Fruit fly (Drosophila melanogaster): Measurements from ENCODE around the gene RnrL.
A peak's percentile ranks its signal among the peaks of the same experiment; 100 is the strongest.

RnrL gene

DNA sequence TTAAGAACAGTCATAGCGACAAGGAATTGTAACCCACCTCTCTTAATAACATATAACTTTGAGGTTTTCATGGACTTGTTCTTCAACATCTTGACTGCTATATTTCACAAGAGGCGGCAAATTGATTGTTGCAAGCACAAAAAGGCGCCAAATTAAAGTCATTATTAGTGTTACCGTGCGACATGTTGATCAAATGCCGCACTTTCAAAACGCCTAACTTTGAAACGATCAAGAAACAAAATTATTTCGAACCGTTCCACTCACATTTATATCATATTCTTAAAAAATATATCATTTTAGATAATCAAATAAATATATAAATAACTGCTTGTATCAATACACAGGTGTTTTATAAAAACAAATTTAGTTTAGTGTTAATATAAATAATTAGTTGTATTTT lies at the start of gene RnrL:
Gene RnrL (minus strand): TSS at position 154 of the 400 bp plus-strand sequence.
- TF ChIP-seq pan (optimal IDR thresholded peaks at IDR 0.05), result no peak
- no peak for TF ChIP-seq psq (optimal IDR thresholded peaks at IDR 0.05)
- TF ChIP-seq usp (GFP tag; optimal IDR thresholded peaks at IDR 0.05), result no peak
- TF ChIP-seq CG8478 (optimal IDR thresholded peaks at IDR 0.05), result no peak
- no peak for TF ChIP-seq EcR (GFP tag; optimal IDR thresholded peaks at IDR 0.05)
- TF ChIP-seq Dll (optimal IDR thresholded peaks at IDR 0.05), result no peak

DNA sequence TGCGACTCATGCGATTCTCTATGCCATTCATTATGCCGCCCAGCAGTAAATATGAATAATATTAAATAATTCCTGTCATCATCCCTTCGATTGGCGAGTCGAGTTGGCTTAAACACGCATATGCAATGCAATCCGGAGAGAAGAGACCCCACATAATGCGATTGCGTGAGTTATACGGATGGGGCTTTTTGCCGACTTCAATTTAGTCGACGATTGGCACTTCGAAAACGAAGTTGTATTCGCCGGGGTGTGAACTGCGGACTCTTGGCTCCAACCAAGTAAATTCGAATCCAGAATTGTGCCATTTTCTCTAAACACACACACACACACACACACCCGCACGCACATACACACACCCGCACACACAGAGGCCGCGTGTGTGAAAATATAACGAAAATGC lies 48.5 kb upstream of the RnrL start:
- TF ChIP-seq CG8478 (optimal IDR thresholded peaks at IDR 0.05) (no peak), pan (optimal IDR thresholded peaks at IDR 0.05) (peak; percentile 2)

DNA sequence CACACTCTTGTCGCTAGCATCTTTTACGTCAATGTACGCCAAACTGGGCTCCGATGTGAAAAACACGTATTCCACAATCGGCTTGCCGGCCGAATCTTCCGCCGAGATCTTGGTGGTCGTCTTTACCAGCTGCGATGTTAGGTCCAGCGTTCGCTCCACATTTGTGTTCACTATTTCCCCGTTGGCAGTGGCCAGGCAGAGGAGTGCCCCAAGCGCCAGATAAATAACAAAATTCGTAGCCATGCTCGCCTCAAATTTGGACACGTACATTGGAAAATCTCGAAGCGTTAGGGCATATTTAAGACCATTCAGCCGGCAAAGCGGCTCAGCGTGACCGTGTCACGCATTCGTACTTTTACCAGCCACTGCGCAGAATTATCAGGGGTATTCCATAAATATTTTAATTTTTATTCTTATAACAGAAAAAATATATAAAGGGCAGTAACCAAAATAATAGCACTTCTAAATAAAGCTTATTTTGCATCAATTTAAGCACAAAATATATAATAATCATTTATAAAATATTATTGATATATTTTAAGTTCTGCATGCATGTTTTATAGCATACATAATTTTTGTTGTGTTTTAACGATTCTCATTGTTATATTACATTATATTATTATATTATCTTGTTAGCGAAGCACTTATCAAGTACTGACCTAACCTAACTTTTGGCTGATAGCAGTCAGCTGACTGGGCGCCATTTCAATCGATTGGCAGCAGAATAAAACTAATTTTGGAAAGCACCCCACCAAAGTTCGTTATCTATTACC lies 47.9 kb upstream of the RnrL start, which contains the start of the genes CG33303 and dpr19:
Gene CG33303 (minus strand): TSS at position 294 of the 773 bp plus-strand sequence.
Gene dpr19 (plus strand): TSS at position 705 of the 773 bp plus-strand sequence.
- TF ChIP-seq Dll (optimal IDR thresholded peaks at IDR 0.05), result no peak
- TF ChIP-seq pan (optimal IDR thresholded peaks at IDR 0.05), result peak; percentile 21
- TF ChIP-seq CG8478 (optimal IDR thresholded peaks at IDR 0.05), result no peak
- TF ChIP-seq psq (optimal IDR thresholded peaks at IDR 0.05), result no peak

dm6 chr2L:10373605-10374269 lies 46.0 kb upstream of the RnrL start, which contains the start of gene rho-5:
TSS of gene rho-5 (minus strand) at chr2L:10373900.
- no peak for TF ChIP-seq psq (optimal IDR thresholded peaks at IDR 0.05)
- no peak for TF ChIP-seq EcR (GFP tag; optimal IDR thresholded peaks at IDR 0.05)
- TF ChIP-seq Dll (optimal IDR thresholded peaks at IDR 0.05), result no peak
- TF ChIP-seq CG8478 (optimal IDR thresholded peaks at IDR 0.05), result no peak
- TF ChIP-seq usp (GFP tag; optimal IDR thresholded peaks at IDR 0.05), result no peak

- TF ChIP-seq CG8478 (optimal IDR thresholded peaks at IDR 0.05), result no peak
- no peak for TF ChIP-seq pan (optimal IDR thresholded peaks at IDR 0.05)
- TF ChIP-seq Dll (optimal IDR thresholded peaks at IDR 0.05), result no peak
- no peak for TF ChIP-seq EcR (GFP tag; optimal IDR thresholded peaks at IDR 0.05)
- no peak for TF ChIP-seq usp (GFP tag; optimal IDR thresholded peaks at IDR 0.05)
- TF ChIP-seq psq (optimal IDR thresholded peaks at IDR 0.05), result no peak
These were observed 44.6 kb upstream of the RnrL start for dm6 chr2L:10372297-10372696.

dm6 chr2L:10366525-10366924 lies 38.8 kb upstream of the RnrL start, which contains the start of gene CG5056:
TSS of gene CG5056 (plus strand) at chr2L:10366692.
- TF ChIP-seq EcR (GFP tag; optimal IDR thresholded peaks at IDR 0.05), result no peak
- TF ChIP-seq Dll (optimal IDR thresholded peaks at IDR 0.05), result no peak
- TF ChIP-seq psq (optimal IDR thresholded peaks at IDR 0.05), result no peak
- TF ChIP-seq usp (GFP tag; optimal IDR thresholded peaks at IDR 0.05), result no peak
- TF ChIP-seq CG8478 (optimal IDR thresholded peaks at IDR 0.05), result no peak
- TF ChIP-seq pan (optimal IDR thresholded peaks at IDR 0.05), result no peak

DNA sequence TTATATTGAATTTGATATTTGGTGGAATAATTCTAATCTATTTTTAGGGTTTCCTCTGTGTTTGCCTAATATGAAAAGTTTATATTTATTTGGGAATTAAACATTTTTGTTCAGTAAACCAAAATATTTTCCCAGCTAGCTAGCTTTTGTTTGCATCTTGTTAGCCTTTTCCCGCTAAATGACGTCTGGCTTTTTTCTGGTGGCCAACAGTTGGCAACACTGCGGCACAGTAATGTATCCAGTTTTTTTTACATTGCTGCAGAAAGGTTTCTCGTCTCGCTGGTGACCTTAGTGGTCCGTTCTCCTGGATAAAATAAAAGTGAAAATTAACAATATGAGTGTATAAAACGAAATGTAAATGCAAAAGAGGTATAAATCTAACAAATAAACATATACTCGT lies 36.5 kb upstream of the RnrL start, which contains the start of gene lft:
Gene lft (plus strand): TSS at position 243 of the 400 bp plus-strand sequence.
- TF ChIP-seq Dll (optimal IDR thresholded peaks at IDR 0.05) (no peak), EcR (GFP tag; optimal IDR thresholded peaks at IDR 0.05) (no peak), CG8478 (optimal IDR thresholded peaks at IDR 0.05) (no peak), usp (GFP tag; optimal IDR thresholded peaks at IDR 0.05) (no peak), pan (optimal IDR thresholded peaks at IDR 0.05) (no peak), psq (optimal IDR thresholded peaks at IDR 0.05) (no peak)

DNA sequence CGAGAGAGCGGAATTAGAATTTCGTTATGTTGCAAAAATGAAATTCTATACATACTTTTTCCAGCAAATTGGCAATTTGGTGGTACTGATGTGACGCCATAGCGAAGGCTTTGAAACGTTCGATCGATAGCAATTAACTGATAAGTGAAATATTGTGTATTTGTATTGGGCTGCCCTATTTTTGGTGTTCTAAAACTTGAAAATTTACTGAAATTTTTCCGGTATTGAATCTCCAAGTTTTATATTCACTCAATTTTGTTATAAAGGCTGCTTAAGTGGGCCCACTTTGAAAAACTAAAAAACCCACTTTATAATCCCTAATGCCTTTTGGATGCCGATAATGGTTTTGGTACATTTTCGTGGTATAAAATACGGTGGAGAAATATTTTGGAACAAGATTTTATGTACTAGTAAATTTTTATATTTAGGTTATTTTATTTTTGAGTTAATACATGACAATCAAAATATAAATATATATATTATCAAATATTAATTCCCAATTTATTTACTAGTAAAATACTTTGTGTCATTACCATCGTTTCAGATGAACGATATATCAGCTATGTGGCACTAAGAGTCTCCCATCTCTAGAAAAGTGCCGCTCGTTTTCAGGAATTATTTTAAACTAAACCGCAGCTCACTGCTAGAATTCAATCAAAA lies 34.8 kb upstream of the RnrL start, which contains the start of the genes Cand1 and pim:
Gene Cand1 (minus strand): TSS at position 300 of the 660 bp plus-strand sequence.
Gene pim (plus strand): TSS at position 582 of the 660 bp plus-strand sequence.
- no peak for TF ChIP-seq pan (optimal IDR thresholded peaks at IDR 0.05)
- TF ChIP-seq Dll (optimal IDR thresholded peaks at IDR 0.05), result no peak
- TF ChIP-seq CG8478 (optimal IDR thresholded peaks at IDR 0.05), result no peak
- no peak for TF ChIP-seq psq (optimal IDR thresholded peaks at IDR 0.05)
- TF ChIP-seq usp (GFP tag; optimal IDR thresholded peaks at IDR 0.05), result no peak
- TF ChIP-seq EcR (GFP tag; optimal IDR thresholded peaks at IDR 0.05), result no peak

DNA sequence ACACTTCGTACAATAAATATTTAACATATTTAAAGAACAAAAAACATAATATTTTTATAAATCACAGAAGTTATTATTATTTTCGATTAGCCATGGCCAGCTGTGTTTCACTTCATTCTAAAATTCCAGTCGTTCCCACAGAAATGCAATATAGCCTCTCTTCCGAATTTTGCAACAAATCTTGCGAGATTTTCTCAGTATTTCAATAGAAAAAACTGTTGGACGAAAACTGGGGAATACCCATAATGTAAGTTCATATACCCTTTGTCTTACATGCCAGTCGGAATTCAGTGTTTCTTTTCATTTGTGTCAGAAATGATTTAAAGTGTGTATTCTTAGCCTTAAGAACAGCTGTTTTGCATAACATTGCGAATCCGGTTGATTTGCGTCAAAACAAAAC lies 28.8 kb upstream of the RnrL start, which contains the start of the genes CtsL4 and ClpP:
Gene CtsL4 (minus strand): TSS at position 90 of the 400 bp plus-strand sequence.
Gene ClpP (plus strand): TSS at position 288 of the 400 bp plus-strand sequence.
- TF ChIP-seq pan (optimal IDR thresholded peaks at IDR 0.05) (no peak), psq (optimal IDR thresholded peaks at IDR 0.05) (no peak), CG8478 (optimal IDR thresholded peaks at IDR 0.05) (no peak), usp (GFP tag; optimal IDR thresholded peaks at IDR 0.05) (no peak), EcR (GFP tag; optimal IDR thresholded peaks at IDR 0.05) (no peak), Dll (optimal IDR thresholded peaks at IDR 0.05) (no peak)

DNA sequence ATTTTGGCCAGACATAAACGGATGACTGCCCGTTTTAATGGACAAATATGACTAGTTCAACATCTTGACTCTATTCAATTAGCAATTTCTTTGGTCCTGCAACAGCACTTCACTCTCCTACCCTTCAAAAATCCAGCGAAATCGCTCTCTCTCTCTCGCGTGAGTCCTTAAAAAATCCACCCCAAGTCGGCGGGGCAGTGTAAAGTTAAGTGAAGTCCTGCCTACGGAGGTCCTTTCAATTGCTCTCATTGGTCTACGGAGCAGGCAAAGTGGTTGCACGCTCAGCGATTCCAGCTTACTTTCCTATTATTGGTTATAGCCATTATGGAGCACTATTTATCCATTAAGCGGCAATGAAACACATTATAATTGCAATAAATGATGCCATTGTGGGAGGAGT lies 26.1 kb upstream of the RnrL start, which contains the start of gene CG34367:
Gene CG34367 (minus strand): TSS at position 35 of the 400 bp plus-strand sequence.
- TF ChIP-seq pan (optimal IDR thresholded peaks at IDR 0.05) (no peak), usp (GFP tag; optimal IDR thresholded peaks at IDR 0.05) (no peak), EcR (GFP tag; optimal IDR thresholded peaks at IDR 0.05) (no peak), CG8478 (optimal IDR thresholded peaks at IDR 0.05) (no peak), Dll (optimal IDR thresholded peaks at IDR 0.05) (no peak), psq (optimal IDR thresholded peaks at IDR 0.05) (no peak)

- TF ChIP-seq psq (optimal IDR thresholded peaks at IDR 0.05), result no peak
- TF ChIP-seq EcR (GFP tag; optimal IDR thresholded peaks at IDR 0.05), result no peak
- no peak for TF ChIP-seq Dll (optimal IDR thresholded peaks at IDR 0.05)
- no peak for TF ChIP-seq CG8478 (optimal IDR thresholded peaks at IDR 0.05)
- no peak for TF ChIP-seq usp (GFP tag; optimal IDR thresholded peaks at IDR 0.05)
- TF ChIP-seq pan (optimal IDR thresholded peaks at IDR 0.05), result no peak
These were observed 23.4 kb upstream of the RnrL start for dm6 chr2L:10351130-10351529.
